Fruit fly (Drosophila melanogaster) whole organism, prepupa: Measurements from ENCODE around the gene CG31465.

ENCODE experiments used
- Blimp-1 ChIP-seq: fragments of 200-800 bp; sonication (Bioruptor generic); optimal IDR thresholded peaks from 3 replicates; lab custom pipeline; 2017; ENCODE audit warnings: missing biosample characterization, missing genetic modification characterization, mild to moderate bottlenecking, moderate library complexity, missing genetic modification reagents
- CG10631 ChIP-seq: fragments of 200-800 bp; sonication (Bioruptor generic); optimal IDR thresholded peaks from 2 replicates; lab custom pipeline; 2016; ENCODE audit warnings: missing biosample characterization, missing genetic modification characterization
- CG11294 ChIP-seq: fragments of 200-800 bp; sonication (Bioruptor generic); IDR thresholded peaks from 2 replicates; pipeline ENCODE4 v1.3.6; 2022; ENCODE audit warnings: missing biosample characterization, missing genetic modification characterization
- CG11762 ChIP-seq: fragments of 200-800 bp; sonication (Bioruptor generic); optimal IDR thresholded peaks from 3 replicates; lab custom pipeline; 2016; ENCODE audit warnings: missing biosample characterization, missing genetic modification characterization; ENCODE audit not compliant: insufficient read depth
- CG15336 ChIP-seq: fragments of 200-800 bp; sonication (Bioruptor generic); IDR thresholded peaks from 2 replicates; pipeline ENCODE4 v1.3.6; 2022; ENCODE audit warnings: missing biosample characterization, missing genetic modification characterization
- CG1621 ChIP-seq: fragments of 200-800 bp; sonication (Bioruptor generic); optimal IDR thresholded peaks from 3 replicates; lab custom pipeline; 2018; ENCODE audit warnings: missing biosample characterization, mild to moderate bottlenecking, missing genetic modification characterization
- CG16779 ChIP-seq: fragments of 200-800 bp; sonication (Bioruptor generic); optimal IDR thresholded peaks from 3 replicates; lab custom pipeline; 2017; ENCODE audit warnings: missing biosample characterization, mild to moderate bottlenecking, missing genetic modification characterization
- CG31627 ChIP-seq: fragments of 200-800 bp; sonication (Bioruptor generic); optimal IDR thresholded peaks from 3 replicates; lab custom pipeline; 2016; ENCODE audit warnings: missing biosample characterization, missing genetic modification characterization
- CG32006 ChIP-seq: fragments of 200-800 bp; sonication (Bioruptor generic); optimal IDR thresholded peaks from 3 replicates; lab custom pipeline; 2017; ENCODE audit warnings: missing biosample characterization, mild to moderate bottlenecking, missing genetic modification characterization
- CG34406 ChIP-seq: fragments of 200-800 bp; sonication (Bioruptor generic); optimal IDR thresholded peaks from 3 replicates; lab custom pipeline; 2016; ENCODE audit warnings: missing biosample characterization, missing genetic modification characterization
- CG3919 ChIP-seq: fragments of 200-800 bp; sonication (Bioruptor generic); optimal IDR thresholded peaks from 3 replicates; lab custom pipeline; 2016; ENCODE audit warnings: missing biosample characterization, missing genetic modification characterization
- CG6163 ChIP-seq: fragments of 200-800 bp; sonication (Bioruptor generic); IDR thresholded peaks from 3 replicates; pipeline ENCODE4 v1.3.6; 2022; ENCODE audit warnings: missing biosample characterization, missing genetic modification characterization
- CG6276 ChIP-seq: fragments of 200-800 bp; sonication (Bioruptor generic); optimal IDR thresholded peaks from 2 replicates; lab custom pipeline; 2017; ENCODE audit warnings: missing biosample characterization, mild to moderate bottlenecking, missing genetic modification characterization
- CG6792 ChIP-seq: fragments of 200-800 bp; sonication (Bioruptor generic); optimal IDR thresholded peaks from 3 replicates; lab custom pipeline; 2016; ENCODE audit warnings: missing biosample characterization, missing genetic modification characterization
- CG8119 ChIP-seq: fragments of 200-800 bp; sonication (Bioruptor generic); IDR thresholded peaks from 3 replicates; pipeline ENCODE4 v1.3.6; 2022; ENCODE audit warnings: missing biosample characterization, missing genetic modification characterization
- CG8319 ChIP-seq: fragments of 200-800 bp; sonication (Bioruptor generic); optimal IDR thresholded peaks from 3 replicates; lab custom pipeline; 2016; ENCODE audit warnings: missing biosample characterization, missing genetic modification characterization
- CG9139 ChIP-seq: fragments of 200-800 bp; sonication (Bioruptor generic); optimal IDR thresholded peaks from 3 replicates; lab custom pipeline; 2017; ENCODE audit warnings: missing biosample characterization, mild to moderate bottlenecking, missing genetic modification characterization
- Eip78C ChIP-seq: fragments of 200-800 bp; sonication (Bioruptor generic); peaks from one replicate; lab custom pipeline; 2016; ENCODE audit warnings: missing biosample characterization, missing genetic modification characterization
- Ets21C ChIP-seq: fragments of 200-800 bp; sonication (Bioruptor generic); optimal IDR thresholded peaks from 3 replicates; lab custom pipeline; 2016; ENCODE audit warnings: missing biosample characterization, missing genetic modification characterization
- Ets96B ChIP-seq: fragments of 200-800 bp; optimal IDR thresholded peaks from 2 replicates; lab custom pipeline; 2019; ENCODE audit warnings: missing biosample characterization, mild to moderate bottlenecking, missing genetic modification characterization, moderate library complexity
- Gug ChIP-seq: fragments of 200-800 bp; sonication (Bioruptor generic); IDR thresholded peaks from 2 replicates; pipeline ENCODE4 v1.3.6; 2022; ENCODE audit warnings: missing biosample characterization, missing genetic modification characterization
- Lpt ChIP-seq: fragments of 200-800 bp; sonication (Bioruptor generic); optimal IDR thresholded peaks from 3 replicates; lab custom pipeline; 2016; ENCODE audit warnings: missing biosample characterization, missing genetic modification characterization
- Met ChIP-seq: fragments of 200-800 bp; sonication (Bioruptor generic); optimal IDR thresholded peaks from 3 replicates; lab custom pipeline; 2016; ENCODE audit warnings: missing biosample characterization, missing genetic modification characterization
- OdsH ChIP-seq: fragments of 200-800 bp; sonication (Bioruptor generic); optimal IDR thresholded peaks from 3 replicates; lab custom pipeline; 2016; ENCODE audit warnings: missing biosample characterization, missing genetic modification characterization
- Sox14 ChIP-seq: fragments of 200-800 bp; sonication (Bioruptor generic); optimal IDR thresholded peaks from 3 replicates; lab custom pipeline; 2016; ENCODE audit warnings: missing biosample characterization, missing genetic modification characterization
- Sox15 ChIP-seq: fragments of 200-800 bp; sonication (Bioruptor generic); optimal IDR thresholded peaks from 3 replicates; lab custom pipeline; 2016; ENCODE audit warnings: missing biosample characterization, missing genetic modification characterization
- achi ChIP-seq: fragments of 200-800 bp; sonication (Bioruptor generic); optimal IDR thresholded peaks from 3 replicates; lab custom pipeline; 2016; ENCODE audit warnings: missing biosample characterization, missing genetic modification characterization
- acj6 ChIP-seq: fragments of 200-800 bp; sonication (Bioruptor generic); optimal IDR thresholded peaks from 3 replicates; lab custom pipeline; 2016; ENCODE audit warnings: missing biosample characterization, missing genetic modification characterization
- cyc ChIP-seq: fragments of 200-800 bp; sonication (Bioruptor generic); optimal IDR thresholded peaks from 3 replicates; lab custom pipeline; 2016; ENCODE audit warnings: missing biosample characterization, missing genetic modification characterization
- dac ChIP-seq: fragments of 200-800 bp; sonication (Bioruptor generic); optimal IDR thresholded peaks from 2 replicates; lab custom pipeline; 2017; ENCODE audit warnings: missing biosample characterization, mild to moderate bottlenecking, missing genetic modification characterization
- esn ChIP-seq: fragments of 200-800 bp; sonication (Bioruptor generic); optimal IDR thresholded peaks from 2 replicates; lab custom pipeline; 2016; ENCODE audit warnings: missing biosample characterization, mild to moderate bottlenecking, missing genetic modification characterization, moderate library complexity
- fd59A ChIP-seq: fragments of 200-800 bp; sonication (Bioruptor generic); optimal IDR thresholded peaks from 2 replicates; lab custom pipeline; 2017; ENCODE audit warnings: missing biosample characterization, mild to moderate bottlenecking, missing genetic modification characterization, missing genetic modification reagents
- fd85E ChIP-seq: fragments of 200-800 bp; sonication (Bioruptor generic); optimal IDR thresholded peaks from 3 replicates; lab custom pipeline; 2016; ENCODE audit warnings: missing biosample characterization, missing genetic modification characterization
- lz ChIP-seq: fragments of 200-800 bp; sonication (Bioruptor generic); optimal IDR thresholded peaks from 3 replicates; lab custom pipeline; 2016; ENCODE audit warnings: missing biosample characterization, missing genetic modification characterization
- net ChIP-seq: fragments of 200-800 bp; sonication (Bioruptor generic); optimal IDR thresholded peaks from 3 replicates; lab custom pipeline; 2016; ENCODE audit warnings: missing biosample characterization, missing genetic modification characterization
- pdm3 ChIP-seq: fragments of 200-800 bp; sonication (Bioruptor generic); optimal IDR thresholded peaks from 3 replicates; lab custom pipeline; 2016; ENCODE audit warnings: missing biosample characterization, missing genetic modification characterization
- spab ChIP-seq: fragments of 200-800 bp; sonication (Bioruptor generic); optimal IDR thresholded peaks from 2 replicates; lab custom pipeline; 2017; ENCODE audit warnings: missing biosample characterization, mild to moderate bottlenecking, missing genetic modification characterization, missing genetic modification reagents
- ss ChIP-seq, 2 experiments: fragments of 200-800 bp; sonication (Bioruptor generic); optimal IDR thresholded peaks; 2 replicates in 1 of 2; 3 replicates in 1 of 2; lab custom pipeline; 2017 to 2018; ENCODE audit warnings: mild to moderate bottlenecking in 2 of 2, missing biosample characterization in 2 of 2, missing genetic modification characterization in 2 of 2, moderate library complexity in 1 of 2
- topi ChIP-seq: fragments of 200-800 bp; sonication (Bioruptor generic); optimal IDR thresholded peaks from 3 replicates; lab custom pipeline; 2016; ENCODE audit warnings: missing biosample characterization, missing genetic modification characterization

The CG31465 gene

DNA sequence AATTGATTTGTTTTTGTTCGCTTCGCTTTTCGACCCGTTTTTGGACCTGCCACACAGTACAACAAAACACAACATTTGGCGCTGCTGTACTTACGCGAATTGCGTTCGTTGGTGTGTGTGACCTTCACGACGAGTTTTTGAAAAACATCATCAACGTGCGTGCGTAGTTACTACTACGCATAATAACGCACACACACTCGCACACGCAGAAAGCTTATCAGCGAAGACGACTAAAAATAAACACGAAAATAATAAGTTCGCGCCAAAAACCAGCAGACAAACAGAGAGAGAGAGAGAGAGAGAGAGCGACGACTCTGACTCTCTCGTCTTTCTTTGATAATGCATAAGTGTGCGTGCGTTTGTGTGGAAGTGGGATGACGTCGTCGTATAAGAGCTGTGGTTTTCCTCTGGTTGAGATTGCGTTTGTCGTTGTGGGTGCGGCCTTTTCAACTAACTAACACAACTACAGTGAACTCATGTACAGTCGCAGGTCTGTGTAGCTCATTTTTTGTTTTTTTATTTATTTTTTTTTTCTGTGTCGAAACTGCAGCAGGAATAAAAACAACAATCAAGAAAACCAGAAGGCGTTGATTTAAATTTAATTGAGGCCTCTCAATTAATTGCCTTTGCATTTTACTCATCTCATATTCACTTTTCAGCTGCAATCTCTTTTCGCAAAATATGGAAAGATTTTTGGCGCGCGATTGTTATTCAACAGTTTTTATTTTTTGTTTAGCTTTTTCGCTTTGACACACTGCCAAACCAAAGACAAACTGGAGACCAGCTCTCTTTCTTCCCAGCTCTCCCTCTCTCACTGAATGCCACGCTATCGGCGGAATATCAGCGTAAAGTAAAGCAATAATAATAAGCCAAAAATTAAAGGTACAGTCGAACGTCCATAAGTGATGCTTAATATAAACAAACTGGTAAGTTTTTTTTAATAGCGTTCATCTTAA lies 26.7 kb upstream of the CG31465 start (continued):
- TF ChIP-seq acj6 (GFP tag; lab: Kevin White, UChicago) (no peak), Gug (GFP tag; lab: Robert Waterston, UW) (no peak), dac (GFP tag; lab: Kevin White, UChicago) (no peak), topi (GFP tag; lab: Kevin White, UChicago) (peak; percentile 26), Sox14 (GFP tag; lab: Kevin White, UChicago) (peak; percentile 38), CG16779 (tag; lab: Kevin White, UChicago) (peak; percentile 42), CG6276 (GFP tag; lab: Kevin White, UChicago) (peak; percentile 46), Ets96B (tag; lab: Kevin White, UChicago) (no peak), CG3919 (peak; percentile 50), lz (GFP tag; lab: Kevin White, UChicago) (no peak), esn (GFP tag; lab: Kevin White, UChicago) (peak; percentile 28), cyc (GFP tag; lab: Kevin White, UChicago) (peak; percentile 6), fd59A (GFP tag; lab: Kevin White, UChicago) (no peak), CG15336 (GFP tag; lab: Robert Waterston, UW) (peak; percentile 67), CG8119 (GFP tag; lab: Robert Waterston, UW) (peak; percentile 62), achi (GFP tag; lab: Kevin White, UChicago) (peak; percentile 6), CG1621 (tag; lab: Kevin White, UChicago) (peak; percentile 19), CG11294 (GFP tag; lab: Robert Waterston, UW) (no peak), OdsH (peak; percentile 3), pdm3 (GFP tag; lab: Kevin White, UChicago) (peak; percentile 38), Ets21C (GFP tag; lab: Kevin White, UChicago) (no peak), Sox15 (GFP tag; lab: Kevin White, UChicago) (no peak), CG10631 (no peak), Blimp-1 (GFP tag; lab: Kevin White, UChicago) (peak; percentile 15), CG9139 (GFP tag; lab: Kevin White, UChicago) (peak; percentile 75), Lpt (GFP tag; lab: Kevin White, UChicago) (peak; percentile 64), fd85E (GFP tag; lab: Kevin White, UChicago) (peak; percentile 51)

DNA sequence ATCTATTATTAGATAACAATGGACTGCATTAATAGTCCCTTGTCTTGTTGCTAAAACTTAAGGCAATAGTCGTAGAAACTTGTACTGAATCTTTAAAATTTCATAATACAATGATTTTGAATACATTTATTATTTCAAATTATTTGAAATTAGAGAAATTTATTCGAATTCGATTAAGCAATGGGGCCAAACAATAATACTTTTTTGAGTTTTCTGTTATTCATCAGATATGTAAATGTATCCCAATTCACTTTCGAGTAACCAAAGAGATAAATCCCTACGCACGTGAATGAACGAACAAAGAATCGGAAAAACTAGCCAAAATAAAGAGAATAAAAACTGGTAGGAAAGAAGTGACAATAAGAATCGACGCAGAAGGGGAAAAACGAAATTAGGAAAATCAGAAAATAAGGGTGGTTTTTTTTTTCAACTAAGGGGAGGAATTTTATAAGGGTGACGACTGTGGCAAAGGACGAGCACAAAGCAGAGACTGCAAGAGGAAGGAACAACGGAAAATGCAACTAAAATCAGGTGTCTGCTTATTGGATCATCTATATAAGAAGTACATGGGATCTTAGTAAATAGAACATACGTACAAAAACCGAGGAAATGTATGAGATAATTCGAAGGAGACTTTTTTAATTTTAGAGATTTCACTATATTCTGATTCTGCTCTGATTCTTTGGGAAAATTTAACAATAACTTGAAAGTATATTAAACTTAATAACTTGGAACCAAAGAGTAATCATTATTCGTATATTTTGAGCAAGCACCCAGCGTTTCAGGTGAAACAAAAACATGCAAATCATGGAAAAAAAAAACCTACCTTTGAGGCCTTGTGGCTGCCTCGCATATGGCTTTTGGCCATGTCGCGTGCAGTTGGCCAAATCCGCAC lies 25.8 kb upstream of the CG31465 start:
- TF ChIP-seq Blimp-1 (GFP tag; lab: Kevin White, UChicago) (no peak), Eip78C (GFP tag; lab: Kevin White, UChicago) (peak; percentile 59)

DNA sequence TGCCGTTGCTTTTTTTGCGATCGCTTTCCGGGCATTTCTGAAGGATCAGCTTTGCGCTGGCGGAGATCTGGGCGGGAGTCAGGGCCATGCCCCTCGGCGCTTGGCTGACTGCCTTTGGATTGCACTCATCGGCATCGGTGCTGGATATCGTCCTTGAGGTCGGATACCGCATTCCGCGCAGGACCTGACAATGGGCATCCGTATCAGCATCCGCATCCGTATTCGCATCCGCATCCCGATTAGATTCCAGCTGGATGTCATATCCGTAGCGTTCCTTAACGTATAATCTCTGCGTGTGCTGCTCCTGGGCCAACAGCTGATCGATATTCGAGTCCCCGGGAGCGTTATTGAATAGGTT lies 25.2 kb upstream of the CG31465 start:
- TF ChIP-seq CG6163 (GFP tag; lab: Robert Waterston, UW), result peak; percentile 19; the same call in 1 of the 3 replicates
- TF ChIP-seq CG34406, result no peak
- TF ChIP-seq achi (GFP tag; lab: Kevin White, UChicago), result no peak

DNA sequence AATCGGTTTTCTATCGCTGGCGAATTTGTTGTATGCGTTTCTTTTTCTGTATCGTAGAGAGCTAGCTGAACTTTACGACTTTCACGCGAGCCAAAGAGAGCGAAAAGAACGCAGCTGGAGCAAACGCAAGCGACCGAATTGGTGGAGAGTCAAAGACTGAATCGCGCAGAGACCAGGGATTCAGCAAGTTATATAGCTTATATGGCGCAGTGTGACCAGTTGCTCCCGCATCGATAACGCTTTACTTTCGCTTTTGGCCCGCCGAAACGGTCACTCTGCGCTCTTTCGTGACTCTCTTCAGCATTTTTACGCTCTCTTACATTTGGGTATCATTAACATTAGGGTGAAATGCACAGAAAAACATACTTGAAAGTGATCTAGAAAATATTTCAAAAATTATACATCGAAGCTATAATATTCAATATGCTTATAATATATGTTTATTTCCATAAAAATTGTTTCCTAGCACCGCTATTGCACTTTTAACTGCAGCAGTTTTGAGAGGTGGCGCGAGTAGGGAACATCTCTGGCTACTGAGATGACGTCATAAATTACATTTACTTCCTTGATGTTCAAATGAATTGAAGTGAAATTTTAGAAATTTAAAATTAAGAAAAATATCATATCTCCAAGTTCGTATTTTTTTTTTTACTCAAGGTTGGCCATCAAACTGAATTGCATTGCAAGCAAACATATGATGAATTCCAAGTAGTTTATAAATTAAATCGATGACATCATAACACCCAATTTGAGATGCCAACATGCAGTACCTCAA lies 24.3 kb upstream of the CG31465 start, which contains the start of gene glec:
Gene glec (minus strand): TSS at position 169 of the 775 bp plus-strand sequence.
- peak; percentile 37 for TF ChIP-seq CG6792
- peak; percentile 1 for TF ChIP-seq fd85E (GFP tag; lab: Kevin White, UChicago)
- TF ChIP-seq CG8319 (GFP tag; lab: Kevin White, UChicago), result no peak
- TF ChIP-seq CG15336 (GFP tag; lab: Robert Waterston, UW), result peak; percentile 44
- TF ChIP-seq CG32006 (GFP tag; lab: Kevin White, UChicago), result peak; percentile 60
- peak in 1 of 2 experiments; percentile 25 for TF ChIP-seq ss (GFP tag; optimal IDR thresholded peaks at IDR 0.05; lab: Kevin White, UChicago)
- peak; percentile 99 for TF ChIP-seq Blimp-1 (GFP tag; lab: Kevin White, UChicago)
- TF ChIP-seq Eip78C (GFP tag; lab: Kevin White, UChicago), result peak; percentile 92
- TF ChIP-seq CG10631, result peak; percentile 42
- no peak for TF ChIP-seq spab (GFP tag; lab: Kevin White, UChicago)
- peak; percentile 22 for TF ChIP-seq CG34406
- TF ChIP-seq CG31627, result peak; percentile 26
- TF ChIP-seq net (GFP tag; lab: Kevin White, UChicago), result peak; percentile 35
- TF ChIP-seq CG1621 (tag; lab: Kevin White, UChicago), result peak; percentile 31
- peak; percentile 65 for TF ChIP-seq esn (GFP tag; lab: Kevin White, UChicago)
- peak; percentile 44 for TF ChIP-seq CG3919
- TF ChIP-seq Met (GFP tag; lab: Kevin White, UChicago), result peak; percentile 72
- no peak for TF ChIP-seq CG11762
- peak; percentile 72 for TF ChIP-seq achi (GFP tag; lab: Kevin White, UChicago)
- TF ChIP-seq CG6163 (GFP tag; lab: Robert Waterston, UW), result peak; percentile 41
